Fruit fly (Drosophila melanogaster) whole organism, adult: ENCODE data around the gene Kul.

Source experiments
- CG11617 ChIP-seq: fragments of 200-800 bp; sonication (Bioruptor generic); optimal IDR thresholded peaks from 2 replicates; lab custom pipeline; 2017; ENCODE audit warnings: mild to moderate bottlenecking, missing biosample characterization, missing genetic modification reagents, missing genetic modification characterization
- CG14711 ChIP-seq: fragments of 200-800 bp; sonication (Bioruptor generic); optimal IDR thresholded peaks from 2 replicates; lab custom pipeline; 2018; ENCODE audit warnings: missing biosample characterization, mild to moderate bottlenecking, missing genetic modification characterization, moderate library complexity
- CG33017 ChIP-seq: fragments of 200-800 bp; sonication (Bioruptor generic); optimal IDR thresholded peaks from 2 replicates; lab custom pipeline; 2018; ENCODE audit warnings: missing biosample characterization, mild to moderate bottlenecking, missing genetic modification characterization, moderate library complexity
- CG5204 ChIP-seq: fragments of 200-800 bp; sonication (Bioruptor generic); optimal IDR thresholded peaks from 2 replicates; lab custom pipeline; 2016; ENCODE audit warnings: missing biosample characterization, missing genetic modification characterization
- Clk ChIP-seq: fragments of 200-800 bp; sonication (Bioruptor generic); optimal IDR thresholded peaks from 2 replicates; lab custom pipeline; 2017; ENCODE audit warnings: missing biosample characterization, missing genetic modification characterization
- Hr96 ChIP-seq: fragments of 200-800 bp; sonication (Bioruptor generic); optimal IDR thresholded peaks from 2 replicates; lab custom pipeline; 2016; ENCODE audit warnings: missing biosample characterization, missing genetic modification characterization
- bab1 ChIP-seq: fragments of 200-800 bp; sonication (Bioruptor generic); optimal IDR thresholded peaks from 3 replicates; lab custom pipeline; 2019; ENCODE audit warnings: missing biosample characterization, mild to moderate bottlenecking, missing genetic modification characterization, moderate library complexity
- ovo ChIP-seq: fragments of 200-800 bp; sonication (Bioruptor generic); optimal IDR thresholded peaks from 2 replicates; lab custom pipeline; 2016; ENCODE audit warnings: missing biosample characterization, missing genetic modification characterization
- pad ChIP-seq: fragments of 200-800 bp; sonication (Bioruptor generic); optimal IDR thresholded peaks from 3 replicates; lab custom pipeline; 2017; ENCODE audit warnings: missing biosample characterization, missing genetic modification characterization, mild to moderate bottlenecking, moderate library complexity, missing genetic modification reagents
- toe ChIP-seq: fragments of 200-800 bp; sonication (Bioruptor generic); optimal IDR thresholded peaks from 2 replicates; lab custom pipeline; 2016; ENCODE audit warnings: missing biosample characterization, missing genetic modification characterization

- no peak for TF ChIP-seq ovo (GFP tag; lab: Kevin White, UChicago)
- no peak for TF ChIP-seq CG33017 (tag; lab: Kevin White, UChicago)
- no peak for TF ChIP-seq Clk (GFP tag; lab: Kevin White, UChicago)
- TF ChIP-seq CG14711 = no peak
- TF ChIP-seq toe (GFP tag; lab: Kevin White, UChicago) = no peak
- TF ChIP-seq CG5204 (GFP tag; lab: Kevin White, UChicago) = no peak
- no peak for TF ChIP-seq Hr96
- no peak for TF ChIP-seq bab1 (GFP tag; lab: Kevin White, UChicago)
- no peak for TF ChIP-seq CG11617 (GFP tag; lab: Kevin White, UChicago)
- no peak for TF ChIP-seq pad (GFP tag; lab: Kevin White, UChicago)
Observed at dm6 chr3R:29715277-29715676, 10.4 kb upstream of the Kul start, which contains the start of gene Dup99B.
